Worm (Caenorhabditis elegans) whole organism, early embryonic: ENCODE results near the gene lelo-3.

ENCODE experiments used
- ceh-36 ChIP-seq: sonication (generic microtip); optimal IDR thresholded peaks from 2 replicates; lab custom pipeline; 2016; ENCODE audit warnings: missing genetic modification characterization, inconsistent platforms, missing compliant biosample characterization
- tbx-37 ChIP-seq: fragments of 200-800 bp; sonication (Bioruptor generic); conservative IDR thresholded peaks from 2 replicates; pipeline ENCODE4 v1.3.6; 2022; ENCODE audit warnings: missing genetic modification reagents, missing genetic modification characterization, missing compliant biosample characterization

- TF ChIP-seq ceh-36 = no peak
- no peak for TF ChIP-seq tbx-37 (GFP tag; lab: Robert Waterston, UW)
Measured at ce11 chrX:6024977-6025376, 2.6 kb upstream of the lelo-3 start.
